Worm (Caenorhabditis elegans): ENCODE data around the gene cyp-35C1.

The cyp-35C1 gene

ce11 chrV:13857132-13857531, 41.2 kb downstream of the cyp-35C1 start, which contains the start of gene srx-136:
TSS of gene srx-136 (plus strand) at chrV:13857432.
- TF ChIP-seq hmg-1.1 (GFP tag; IDR thresholded peaks at IDR 0.05) (no peak), lir-3 (tag; optimal IDR thresholded peaks at IDR 0.05) (no peak), lsy-2 (tag; optimal IDR thresholded peaks at IDR 0.05) (no peak), arid-1 (GFP tag; conservative IDR thresholded peaks at IDR 0.05) (no peak), spr-1 (tag; optimal IDR thresholded peaks at IDR 0.05) (no peak)

- TF ChIP-seq F10B5.3 (tag; optimal IDR thresholded peaks at IDR 0.05) (no peak), dpl-1 (GFP tag; optimal IDR thresholded peaks at IDR 0.05) (no peak), Y105C5A.15 (GFP tag; IDR thresholded peaks at IDR 0.05) (no peak), mdt-29 (GFP tag; IDR thresholded peaks at IDR 0.05) (no peak), rbr-2 (tag; optimal IDR thresholded peaks at IDR 0.05) (no peak), saeg-2 (GFP tag; IDR thresholded peaks at IDR 0.05) (no peak), unc-130 (GFP tag; optimal IDR thresholded peaks at IDR 0.05) (no peak), aly-2 (tag; optimal IDR thresholded peaks at IDR 0.05) (no peak), daf-19 (GFP tag; conservative IDR thresholded peaks at IDR 0.05) (no peak), dmd-8 (GFP tag; IDR thresholded peaks at IDR 0.05) (no peak), nhr-11 (tag; optimal IDR thresholded peaks at IDR 0.05) (no peak), dmd-6 (GFP tag; IDR thresholded peaks at IDR 0.05) (no peak), unc-39 (tag; optimal IDR thresholded peaks at IDR 0.05) (no peak), nhr-6 (tag; optimal IDR thresholded peaks at IDR 0.05) (no peak), unc-62 (GFP tag; optimal IDR thresholded peaks at IDR 0.05 in 1 of 2) (no peak), unc-62 (tag; optimal IDR thresholded peaks at IDR 0.05) (no peak), lin-13 (GFP tag; optimal IDR thresholded peaks at IDR 0.05) (no peak), zag-1 (tag; optimal IDR thresholded peaks at IDR 0.05) (no peak), spr-1 (tag; optimal IDR thresholded peaks at IDR 0.05) (no peak), egl-27 (tag; optimal IDR thresholded peaks at IDR 0.05) (no peak), ceh-62 (tag; optimal IDR thresholded peaks at IDR 0.05) (no peak)
Measured at ce11 chrV:13856376-13856775, 41.9 kb downstream of the cyp-35C1 start, which contains the start of gene srx-134. TSS of gene srx-134 (minus strand) at chrV:13856476.

ce11 chrV:13854306-13854705, 44.0 kb downstream of the cyp-35C1 start, which contains the start of gene ttr-21:
TSS of gene ttr-21 (minus strand) at chrV:13854405.
- TF ChIP-seq zfp-2 (tag; optimal IDR thresholded peaks at IDR 0.05) (no peak), ces-1 (GFP tag; optimal IDR thresholded peaks at IDR 0.05) (no peak), T20F7.1 (GFP tag; optimal IDR thresholded peaks at IDR 0.05) (no peak), spr-1 (tag; optimal IDR thresholded peaks at IDR 0.05) (no peak), snpc-1.2 (GFP tag; IDR thresholded peaks at IDR 0.05) (no peak)

- TF ChIP-seq nhr-25 (tag; optimal IDR thresholded peaks at IDR 0.05; ENCODE audit: borderline replicate concordance, insufficient read depth) (no peak), zfp-2 (tag; optimal IDR thresholded peaks at IDR 0.05) (no peak), mxl-3 (GFP tag; optimal IDR thresholded peaks at IDR 0.05) (no peak), snpc-1.2 (GFP tag; IDR thresholded peaks at IDR 0.05) (no peak), set-16 (GFP tag; IDR thresholded peaks at IDR 0.05) (no peak), unc-130 (GFP tag; optimal IDR thresholded peaks at IDR 0.05) (no peak), fkh-10 (GFP tag; optimal IDR thresholded peaks at IDR 0.05) (no peak), ces-1 (GFP tag; optimal IDR thresholded peaks at IDR 0.05) (no peak), mes-2 (tag; optimal IDR thresholded peaks at IDR 0.05; ENCODE audit: poor library complexity, severe bottlenecking) (no peak), lin-39 (tag; optimal IDR thresholded peaks at IDR 0.05) (no peak), F10B5.3 (tag; optimal IDR thresholded peaks at IDR 0.05) (no peak), F44E2.7 (GFP tag; IDR thresholded peaks at IDR 0.05) (no peak), saeg-2 (GFP tag; IDR thresholded peaks at IDR 0.05) (no peak), daf-12 (tag; optimal IDR thresholded peaks at IDR 0.05) (no peak), hlh-30 (tag; optimal IDR thresholded peaks at IDR 0.05; ENCODE audit: insufficient read depth) (no peak)
Measured at ce11 chrV:13850170-13850569, 48.1 kb downstream of the cyp-35C1 start, which contains the start of gene hpx-2. TSS of gene hpx-2 (plus strand) at chrV:13850470.

All from whole organism, L4 larva.